Worm (Caenorhabditis elegans): ENCODE measurements around the gene acbp-3.

acbp-3 gene

ce11 chrX:10951922-10952321 lies 48.9 kb downstream of the acbp-3 start:
- TF ChIP-seq ZK546.5 (tag; optimal IDR thresholded peaks at IDR 0.05) = no peak
- TF ChIP-seq blmp-1 (tag; optimal IDR thresholded peaks at IDR 0.05; ENCODE audit: insufficient read depth) = no peak
- TF ChIP-seq fos-1 (tag; optimal IDR thresholded peaks at IDR 0.05) = peak; percentile 7

DNA sequence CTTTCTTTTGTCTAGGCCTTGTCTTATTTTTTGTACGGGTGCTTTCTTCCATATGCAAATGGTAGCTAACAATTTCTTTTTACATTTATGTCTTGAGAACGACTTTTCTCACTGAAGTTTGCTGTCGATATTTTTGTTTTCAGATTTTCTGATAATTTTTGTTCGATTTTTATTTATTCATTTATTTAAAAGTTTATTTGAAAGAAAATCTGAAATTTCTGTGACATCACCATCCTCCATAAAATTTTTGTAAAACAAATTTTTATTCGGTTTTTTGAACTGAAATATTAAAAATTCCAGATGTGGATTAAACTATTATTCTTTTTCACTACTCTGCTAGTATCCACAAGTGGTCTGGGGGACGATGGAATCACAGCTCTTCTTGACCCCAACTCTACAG lies 50.8 kb downstream of the acbp-3 start, which contains the start of gene pbo-4:
Gene pbo-4 (plus strand): TSS at position 301 of the 400 bp plus-strand sequence.
- no peak for TF ChIP-seq C34F6.9 (tag; optimal IDR thresholded peaks at IDR 0.05)
- TF ChIP-seq nhr-12 (tag; optimal IDR thresholded peaks at IDR 0.05) = no peak
- TF ChIP-seq peb-1 (tag; optimal IDR thresholded peaks at IDR 0.05) = no peak
- no peak for TF ChIP-seq ceh-82 (tag; optimal IDR thresholded peaks at IDR 0.05)
- TF ChIP-seq nhr-23 (tag; optimal IDR thresholded peaks at IDR 0.05) = no peak
- TF ChIP-seq aly-2 (tag; optimal IDR thresholded peaks at IDR 0.05) = no peak
- no peak for TF ChIP-seq elt-1 (tag; optimal IDR thresholded peaks at IDR 0.05)
- no peak for TF ChIP-seq crh-2 (tag; optimal IDR thresholded peaks at IDR 0.05)
- TF ChIP-seq nhr-6 (tag; optimal IDR thresholded peaks at IDR 0.05) = no peak
- TF ChIP-seq unc-62 (GFP tag; optimal IDR thresholded peaks at IDR 0.05) = no peak
- no peak for TF ChIP-seq ztf-1 (GFP tag; conservative IDR thresholded peaks at IDR 0.05)
- TF ChIP-seq mdl-1 (tag; optimal IDR thresholded peaks at IDR 0.05) = no peak
- TF ChIP-seq ceh-16 (tag; optimal IDR thresholded peaks at IDR 0.05) = no peak
- TF ChIP-seq lin-13 (GFP tag; optimal IDR thresholded peaks at IDR 0.05) = no peak
- TF ChIP-seq mbf-1 (tag; optimal IDR thresholded peaks at IDR 0.05) = no peak
- TF ChIP-seq nhr-129 (tag; optimal IDR thresholded peaks at IDR 0.05) = no peak
- no peak for TF ChIP-seq elt-3 (tag; optimal IDR thresholded peaks at IDR 0.05)

Measured in whole organism, L2 larva.